Worm (Caenorhabditis elegans): Measurements from ENCODE around the gene nhr-57.

The nhr-57 gene

ce11 chrV:4112516-4112915 lies 19.2 kb upstream of the nhr-57 start, which contains the start of gene srw-134:
Gene srw-134, minus strand, starts transcription at chrV:4112616.
- TF ChIP-seq lsy-12 (tag; optimal IDR thresholded peaks at IDR 0.05) (no peak), ZK546.5 (tag; optimal IDR thresholded peaks at IDR 0.05) (no peak), snpc-4 (tag; optimal IDR thresholded peaks at IDR 0.05) (no peak), pha-4 (tag; optimal IDR thresholded peaks at IDR 0.05) (no peak), nhr-25 (tag; optimal IDR thresholded peaks at IDR 0.05) (no peak), fkh-10 (GFP tag; optimal IDR thresholded peaks at IDR 0.05) (no peak), ztf-4 (tag; optimal IDR thresholded peaks at IDR 0.05) (no peak), sea-2 (GFP tag; optimal IDR thresholded peaks at IDR 0.05) (no peak), nhr-12 (tag; optimal IDR thresholded peaks at IDR 0.05) (no peak), elt-2 (tag; optimal IDR thresholded peaks at IDR 0.05) (no peak)

DNA sequence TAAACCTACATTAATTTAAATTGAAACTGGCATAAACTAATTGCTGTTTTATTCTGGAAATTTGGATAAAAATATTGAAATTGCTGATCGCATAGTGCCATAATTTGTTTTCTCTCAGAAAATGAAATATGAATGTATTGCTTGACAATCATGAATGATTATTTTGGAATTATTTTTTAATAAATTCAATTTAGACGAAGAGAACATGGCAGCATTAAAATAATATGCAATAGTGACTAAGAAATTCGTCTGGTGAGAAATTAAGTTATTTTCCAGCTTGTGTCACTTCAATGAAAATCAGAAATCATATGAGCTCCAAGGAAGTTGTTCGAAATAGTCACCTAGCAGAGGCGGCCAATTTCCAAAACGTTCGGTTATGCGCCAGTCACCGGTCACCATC lies 17.1 kb upstream of the nhr-57 start, which contains the start of gene srw-133:
Gene srw-133 (minus strand): TSS at position 101 of the 400 bp plus-strand sequence.
- TF ChIP-seq daf-12 (tag; optimal IDR thresholded peaks at IDR 0.05) = no peak
- no peak for TF ChIP-seq sea-2 (GFP tag; optimal IDR thresholded peaks at IDR 0.05)
- no peak for TF ChIP-seq unc-39 (tag; optimal IDR thresholded peaks at IDR 0.05)
- TF ChIP-seq fos-1 (tag; optimal IDR thresholded peaks at IDR 0.05) = no peak
- no peak for TF ChIP-seq ceh-16 (tag; optimal IDR thresholded peaks at IDR 0.05)
- no peak for TF ChIP-seq ceh-9 (tag; optimal IDR thresholded peaks at IDR 0.05)
- TF ChIP-seq pha-4 (tag; optimal IDR thresholded peaks at IDR 0.05) = no peak
- no peak for TF ChIP-seq nhr-76 (tag; optimal IDR thresholded peaks at IDR 0.05)
- no peak for TF ChIP-seq mml-1 (tag; optimal IDR thresholded peaks at IDR 0.05)

ce11 chrV:4116071-4116470 lies 15.6 kb upstream of the nhr-57 start, which contains the start of gene T05B4.8:
Gene T05B4.8, minus strand, starts transcription at chrV:4116171.
- TF ChIP-seq fkh-2 (tag; optimal IDR thresholded peaks at IDR 0.05) (no peak), ztf-11 (tag; optimal IDR thresholded peaks at IDR 0.05) (no peak), jun-1 (tag; optimal IDR thresholded peaks at IDR 0.05) (no peak), elt-1 (tag; optimal IDR thresholded peaks at IDR 0.05) (no peak), mdl-1 (tag; optimal IDR thresholded peaks at IDR 0.05) (no peak), R02D3.7 (tag; optimal IDR thresholded peaks at IDR 0.05) (no peak), tbx-2 (tag; optimal IDR thresholded peaks at IDR 0.05) (no peak), nhr-43 (tag; optimal IDR thresholded peaks at IDR 0.05; ENCODE audit: poor library complexity, severe bottlenecking) (no peak), unc-39 (tag; optimal IDR thresholded peaks at IDR 0.05) (no peak)

DNA sequence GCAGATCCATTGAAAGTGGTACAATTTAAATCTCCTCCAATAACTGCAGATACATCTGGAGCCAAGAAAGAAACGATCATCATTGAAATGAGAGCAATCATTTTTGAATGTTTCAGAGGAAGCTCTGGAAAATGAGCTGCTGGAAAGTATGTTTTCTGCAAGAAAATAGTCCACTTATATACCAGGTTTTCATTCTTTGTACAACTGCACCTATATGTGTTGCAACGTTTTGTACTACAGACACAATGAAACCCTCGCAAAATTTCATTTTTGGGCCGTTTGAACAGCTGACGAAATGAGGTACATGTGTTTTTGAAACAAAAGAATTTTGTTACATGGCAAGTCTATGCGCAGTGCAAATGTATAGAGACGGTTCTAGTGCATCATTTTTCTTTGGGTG lies 13.4 kb upstream of the nhr-57 start, which contains the start of gene T05B4.9:
Gene T05B4.9 (minus strand): TSS at position 101 of the 400 bp plus-strand sequence.
- TF ChIP-seq skn-1 (tag; optimal IDR thresholded peaks at IDR 0.05) (no peak), ceh-9 (tag; optimal IDR thresholded peaks at IDR 0.05) (no peak), ztf-11 (tag; optimal IDR thresholded peaks at IDR 0.05) (no peak), nhr-67 (tag; optimal IDR thresholded peaks at IDR 0.05) (no peak), mdl-1 (tag; optimal IDR thresholded peaks at IDR 0.05) (no peak)

ce11 chrV:4120629-4121028 lies 11.1 kb upstream of the nhr-57 start, which contains the start of gene T05B4.10:
Gene T05B4.10, minus strand, starts transcription at chrV:4120729.
- TF ChIP-seq lsy-12 (tag; optimal IDR thresholded peaks at IDR 0.05) (no peak), egl-5 (tag; optimal IDR thresholded peaks at IDR 0.05) (no peak), ceh-82 (tag; optimal IDR thresholded peaks at IDR 0.05) (no peak), elt-3 (tag; optimal IDR thresholded peaks at IDR 0.05) (no peak), snpc-4 (tag; optimal IDR thresholded peaks at IDR 0.05) (no peak), nhr-43 (tag; optimal IDR thresholded peaks at IDR 0.05; ENCODE audit: poor library complexity, severe bottlenecking) (no peak)

DNA sequence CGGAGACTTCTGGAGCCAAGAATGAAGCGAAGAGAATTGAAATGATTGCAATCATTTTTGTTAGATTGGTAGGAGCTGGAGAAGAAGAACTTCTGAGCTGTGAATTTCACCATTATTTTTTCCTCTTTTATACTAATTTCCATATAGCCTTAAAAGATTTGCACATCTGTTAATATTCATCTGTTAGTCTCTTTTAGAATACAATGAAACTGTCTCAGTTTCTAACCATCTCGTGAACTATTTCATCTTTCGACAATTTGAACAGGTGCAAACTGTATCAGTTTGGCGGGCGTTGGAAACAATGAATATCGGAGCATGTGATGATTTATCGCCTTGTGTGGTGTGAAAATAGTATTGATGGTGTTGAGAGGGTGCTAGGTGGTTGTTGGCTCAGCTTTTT lies 9.3 kb upstream of the nhr-57 start, which contains the start of gene phat-5:
Gene phat-5 (minus strand): TSS at position 101 of the 400 bp plus-strand sequence.
- TF ChIP-seq nhr-237 (tag; optimal IDR thresholded peaks at IDR 0.05) = no peak
- no peak for TF ChIP-seq zag-1 (tag; optimal IDR thresholded peaks at IDR 0.05)
- no peak for TF ChIP-seq elt-1 (tag; optimal IDR thresholded peaks at IDR 0.05)
- no peak for TF ChIP-seq lsy-12 (tag; optimal IDR thresholded peaks at IDR 0.05)
- no peak for TF ChIP-seq ceh-82 (tag; optimal IDR thresholded peaks at IDR 0.05)
- no peak for TF ChIP-seq egl-5 (tag; optimal IDR thresholded peaks at IDR 0.05)
- TF ChIP-seq aly-2 (tag; optimal IDR thresholded peaks at IDR 0.05) = no peak
- no peak for TF ChIP-seq nhr-77 (tag; optimal IDR thresholded peaks at IDR 0.05)
- no peak for TF ChIP-seq egl-27 (tag; optimal IDR thresholded peaks at IDR 0.05)
- no peak for TF ChIP-seq ZK546.5 (tag; optimal IDR thresholded peaks at IDR 0.05)
- no peak for TF ChIP-seq snpc-4 (tag; optimal IDR thresholded peaks at IDR 0.05)
- TF ChIP-seq ceh-28 (tag; optimal IDR thresholded peaks at IDR 0.05) = no peak
- TF ChIP-seq mml-1 (tag; optimal IDR thresholded peaks at IDR 0.05) = no peak
- no peak for TF ChIP-seq sea-2 (GFP tag; optimal IDR thresholded peaks at IDR 0.05)
